Fruit fly (Drosophila melanogaster): ENCODE results near the gene CtIP.

DNA sequence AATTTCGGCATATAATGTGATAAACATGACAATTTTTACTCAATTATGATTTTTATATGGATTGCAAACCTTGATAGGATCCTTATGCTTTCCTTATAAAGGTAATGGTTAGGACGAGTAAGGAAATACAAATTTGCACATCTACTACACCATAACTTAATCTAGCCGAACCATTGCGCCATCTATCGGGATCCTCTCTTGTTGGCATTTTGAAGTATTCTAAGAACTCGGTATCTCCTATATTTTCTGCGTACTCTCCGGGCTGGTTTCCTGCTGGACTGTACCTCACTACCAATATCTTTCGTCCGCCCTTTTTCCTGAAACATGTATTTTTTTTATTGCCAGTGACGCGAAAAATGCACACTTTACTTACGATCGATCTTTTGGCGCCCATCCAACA is 28.6 kb downstream of the CtIP start, which contains the start of gene atk:
- no peak for TF ChIP-seq cas (GFP tag; IDR thresholded peaks at IDR 0.05)
- TF ChIP-seq CG17359 (tag; optimal IDR thresholded peaks at IDR 0.05) = no peak
- no peak for TF ChIP-seq CG17612 (GFP tag; IDR thresholded peaks at IDR 0.05)
- no peak for TF ChIP-seq CG12071 (GFP tag; optimal IDR thresholded peaks at IDR 0.05)
- TF ChIP-seq Hmr (GFP tag; optimal IDR thresholded peaks at IDR 0.05) = no peak
